Fruit fly (Drosophila melanogaster) whole organism, embryonic: Measurements from ENCODE around the gene CG10185.
A peak's percentile ranks its signal among the peaks of the same experiment; 100 is the strongest.

Experiments used
- Abd-B ChIP-seq: fragments of 200-800 bp; sonication (Bioruptor generic); optimal IDR thresholded peaks from 2 replicates; lab custom pipeline; 2018; ENCODE audit warnings: missing biosample characterization, mild to moderate bottlenecking, missing genetic modification characterization, moderate library complexity
- Ada2b ChIP-seq: fragments of 200-800 bp; sonication (Bioruptor generic); IDR thresholded peaks from 2 replicates; pipeline ENCODE4 v1.3.6; 2022; ENCODE audit warnings: missing biosample characterization, missing genetic modification characterization
- CG11560 ChIP-seq: fragments of 200-800 bp; sonication (Bioruptor generic); IDR thresholded peaks from 3 replicates; pipeline ENCODE4 v1.3.6; 2022; ENCODE audit warnings: missing biosample characterization, missing genetic modification characterization
- CG12104 ChIP-seq: fragments of 200-800 bp; sonication (Bioruptor generic); optimal IDR thresholded peaks from 3 replicates; lab custom pipeline; 2016; ENCODE audit warnings: missing biosample characterization, missing genetic modification characterization
- CG13624 ChIP-seq: fragments of 200-800 bp; sonication (Bioruptor generic); optimal IDR thresholded peaks from 2 replicates; lab custom pipeline; 2016; ENCODE audit warnings: missing biosample characterization, missing genetic modification characterization
- CG14050 ChIP-seq: fragments of 200-800 bp; sonication (Bioruptor generic); IDR thresholded peaks from 3 replicates; pipeline ENCODE4 v1.3.6; 2022; ENCODE audit warnings: missing biosample characterization, missing genetic modification characterization
- CG16815 ChIP-seq: fragments of 200-800 bp; sonication (Bioruptor generic); optimal IDR thresholded peaks from 3 replicates; lab custom pipeline; 2017; ENCODE audit warnings: missing biosample characterization, mild to moderate bottlenecking, missing genetic modification characterization
- CG18599 ChIP-seq: fragments of 200-800 bp; sonication (Bioruptor generic); optimal IDR thresholded peaks from 3 replicates; lab custom pipeline; 2017; ENCODE audit warnings: missing biosample characterization, missing genetic modification characterization, mild to moderate bottlenecking, moderate library complexity, missing genetic modification reagents
- CG31441 ChIP-seq: fragments of 200-800 bp; sonication (Bioruptor generic); IDR thresholded peaks from 2 replicates; pipeline ENCODE4 v1.3.6; 2022; ENCODE audit warnings: missing biosample characterization, missing genetic modification characterization
- CG3407 ChIP-seq: fragments of 200-800 bp; sonication (Bioruptor generic); optimal IDR thresholded peaks from 2 replicates; lab custom pipeline; 2018; ENCODE audit warnings: missing biosample characterization, mild to moderate bottlenecking, missing genetic modification characterization
- CG4282 ChIP-seq: fragments of 200-800 bp; sonication (Bioruptor generic); optimal IDR thresholded peaks from 2 replicates; lab custom pipeline; 2016; ENCODE audit warnings: missing biosample characterization, missing genetic modification characterization
- CG4820 ChIP-seq: fragments of 200-800 bp; sonication (Bioruptor generic); optimal IDR thresholded peaks from 3 replicates; lab custom pipeline; 2016; ENCODE audit warnings: missing biosample characterization, missing genetic modification characterization
- CG6175 ChIP-seq: fragments of 200-800 bp; sonication (Bioruptor generic); IDR thresholded peaks from 3 replicates; pipeline ENCODE4 v1.3.6; 2022; ENCODE audit warnings: missing biosample characterization, missing genetic modification characterization
- CG6654 ChIP-seq: fragments of 200-800 bp; sonication (Bioruptor generic); optimal IDR thresholded peaks from 2 replicates; lab custom pipeline; 2017; ENCODE audit warnings: missing biosample characterization, mild to moderate bottlenecking, missing genetic modification characterization
- CG6683 ChIP-seq: fragments of 200-800 bp; sonication (Bioruptor generic); optimal IDR thresholded peaks from 2 replicates; lab custom pipeline; 2017; ENCODE audit warnings: missing biosample characterization, mild to moderate bottlenecking, missing genetic modification characterization, missing genetic modification reagents
- CG6791 ChIP-seq: fragments of 200-800 bp; sonication (Bioruptor generic); IDR thresholded peaks from 3 replicates; pipeline ENCODE4 v1.3.6; 2022; ENCODE audit warnings: missing biosample characterization, missing genetic modification characterization; ENCODE audit not compliant: partially characterized antibody
- CG6854 ChIP-seq: fragments of 200-800 bp; sonication (Bioruptor generic); optimal IDR thresholded peaks from 3 replicates; lab custom pipeline; 2017; ENCODE audit warnings: missing biosample characterization, mild to moderate bottlenecking, missing genetic modification characterization
- CG8388 ChIP-seq: fragments of 200-800 bp; sonication (Bioruptor generic); optimal IDR thresholded peaks from 2 replicates; lab custom pipeline; 2019; ENCODE audit warnings: missing biosample characterization, mild to moderate bottlenecking, missing genetic modification characterization, moderate library complexity
- CG8924 ChIP-seq: fragments of 200-800 bp; optimal IDR thresholded peaks from 3 replicates; lab custom pipeline; 2019; ENCODE audit warnings: missing biosample characterization, mild to moderate bottlenecking, missing genetic modification characterization, moderate library complexity
- CG9817 ChIP-seq: fragments of 200-800 bp; sonication (Bioruptor generic); optimal IDR thresholded peaks from 2 replicates; lab custom pipeline; 2018; ENCODE audit warnings: missing biosample characterization, mild to moderate bottlenecking, missing genetic modification characterization, moderate library complexity
- Camta ChIP-seq: fragments of 200-800 bp; sonication (Bioruptor generic); optimal IDR thresholded peaks from 2 replicates; lab custom pipeline; 2016; ENCODE audit warnings: missing biosample characterization, missing genetic modification characterization
- Drgx ChIP-seq: fragments of 200-800 bp; sonication (Bioruptor generic); IDR thresholded peaks from 2 replicates; pipeline ENCODE4 v1.3.6; 2022; ENCODE audit warnings: missing biosample characterization, missing genetic modification characterization
- E2f2 ChIP-seq: fragments of 200-800 bp; sonication (Bioruptor generic); IDR thresholded peaks from 2 replicates; pipeline ENCODE4 v1.3.6; 2022; ENCODE audit warnings: missing biosample characterization, missing genetic modification characterization
- Gsc ChIP-seq: fragments of 200-800 bp; sonication (Bioruptor generic); IDR thresholded peaks from 2 replicates; pipeline ENCODE4 v1.3.6; 2022; ENCODE audit warnings: missing biosample characterization, missing genetic modification characterization
- Hr78 ChIP-seq, 2 experiments: fragments of 200-800 bp in 1 of 2; fragments of >200 bp in 1 of 2; sonication (Bioruptor generic) in 1 of 2; optimal IDR thresholded peaks; 2 replicates each; lab custom pipeline; 2017 to 2019; ENCODE audit warnings: missing biosample characterization in 2 of 2, missing genetic modification characterization in 2 of 2, mild to moderate bottlenecking in 1 of 2, moderate library complexity in 1 of 2
- Mad ChIP-seq: fragments of 200-800 bp; sonication (Bioruptor generic); optimal IDR thresholded peaks from 2 replicates; lab custom pipeline; 2016; ENCODE audit warnings: missing biosample characterization, missing genetic modification characterization
- Ravus ChIP-seq: fragments of 200-800 bp; sonication (Bioruptor generic); IDR thresholded peaks from 2 replicates; pipeline ENCODE4 v1.3.6; 2022; ENCODE audit warnings: missing biosample characterization, missing genetic modification characterization
- Rx ChIP-seq: fragments of 200-800 bp; sonication (Bioruptor generic); IDR thresholded peaks from 2 replicates; pipeline ENCODE4 v1.3.6; 2022; ENCODE audit warnings: missing biosample characterization, missing genetic modification characterization
- Spps ChIP-seq: fragments of 200-800 bp; sonication (Bioruptor generic); optimal IDR thresholded peaks from 2 replicates; lab custom pipeline; 2018; ENCODE audit warnings: missing biosample characterization, mild to moderate bottlenecking, missing genetic modification characterization
- Ssrp ChIP-seq: fragments of 200-800 bp; sonication (Bioruptor generic); optimal IDR thresholded peaks from 2 replicates; lab custom pipeline; 2018; ENCODE audit warnings: missing biosample characterization, mild to moderate bottlenecking, missing genetic modification characterization, moderate library complexity
- Xrp1 ChIP-seq: fragments of 200-800 bp; sonication (Bioruptor generic); IDR thresholded peaks from 2 replicates; pipeline ENCODE4 v1.3.6; 2022; ENCODE audit warnings: missing biosample characterization, missing genetic modification characterization
- aop ChIP-seq: fragments of 200-800 bp; sonication (Bioruptor generic); IDR thresholded peaks from 2 replicates; pipeline ENCODE4 v1.3.6; 2022; ENCODE audit warnings: missing biosample characterization, missing genetic modification characterization
- ato ChIP-seq: fragments of 200-800 bp; sonication (Bioruptor generic); IDR thresholded peaks from 2 replicates; pipeline ENCODE4 v1.3.6; 2022; ENCODE audit warnings: missing biosample characterization, missing genetic modification characterization; ENCODE audit not compliant: partially characterized antibody
- chif ChIP-seq, 2 experiments: fragments of 200-800 bp; sonication (Bioruptor generic); optimal IDR thresholded peaks; 3 replicates each; lab custom pipeline; 2016; ENCODE audit warnings: missing biosample characterization in 2 of 2, missing genetic modification characterization in 2 of 2
- chm ChIP-seq: fragments of 200-800 bp; sonication (Bioruptor generic); IDR thresholded peaks from 2 replicates; pipeline ENCODE4 v1.3.6; 2022; ENCODE audit warnings: missing biosample characterization, missing genetic modification characterization
- dan ChIP-seq: fragments of 200-800 bp; sonication (Bioruptor generic); IDR thresholded peaks from 2 replicates; pipeline ENCODE4 v1.3.6; 2022; ENCODE audit warnings: missing biosample characterization, missing genetic modification characterization
- dati ChIP-seq: fragments of 200-800 bp; sonication (Bioruptor generic); IDR thresholded peaks from 2 replicates; pipeline ENCODE4 v1.3.6; 2022; ENCODE audit warnings: missing biosample characterization, missing genetic modification characterization
- dpn ChIP-seq, 2 experiments: fragments of 200-800 bp; sonication (Bioruptor generic); optimal IDR thresholded peaks; 3 replicates each; lab custom pipeline; 2016; ENCODE audit warnings: missing biosample characterization in 2 of 2, missing genetic modification characterization in 2 of 2
- emc ChIP-seq: fragments of 200-800 bp; sonication (Bioruptor generic); optimal IDR thresholded peaks from 2 replicates; lab custom pipeline; 2016; ENCODE audit warnings: missing biosample characterization, missing genetic modification characterization
- eyg ChIP-seq: fragments of 200-800 bp; sonication (Bioruptor generic); optimal IDR thresholded peaks from 3 replicates; lab custom pipeline; 2016; ENCODE audit warnings: missing biosample characterization, missing genetic modification characterization
- grau ChIP-seq: fragments of 200-800 bp; optimal IDR thresholded peaks from 3 replicates; lab custom pipeline; 2019; ENCODE audit warnings: missing biosample characterization, mild to moderate bottlenecking, missing genetic modification characterization, moderate library complexity
- jigr1 ChIP-seq: fragments of 200-800 bp; sonication (Bioruptor generic); IDR thresholded peaks from 3 replicates; pipeline ENCODE4 v1.3.6; 2022; ENCODE audit warnings: missing biosample characterization, missing genetic modification characterization
- ken ChIP-seq: fragments of 200-800 bp; sonication (Bioruptor generic); IDR thresholded peaks from 3 replicates; pipeline ENCODE4 v1.3.6; 2022; ENCODE audit warnings: missing biosample characterization, missing genetic modification characterization
- kni ChIP-seq: fragments of 200-800 bp; sonication (Bioruptor generic); optimal IDR thresholded peaks from 3 replicates; lab custom pipeline; 2017; ENCODE audit warnings: mild to moderate bottlenecking, missing biosample characterization, missing genetic modification reagents, missing genetic modification characterization
- mirr ChIP-seq: fragments of 200-800 bp; sonication (Bioruptor generic); optimal IDR thresholded peaks from 3 replicates; lab custom pipeline; 2018; ENCODE audit warnings: missing biosample characterization, mild to moderate bottlenecking, missing genetic modification characterization
- shn ChIP-seq: fragments of 200-800 bp; sonication (Bioruptor generic); optimal IDR thresholded peaks from 3 replicates; lab custom pipeline; 2016; ENCODE audit warnings: missing biosample characterization, missing genetic modification characterization
- tgo ChIP-seq: fragments of 200-800 bp; sonication (Bioruptor generic); IDR thresholded peaks from 3 replicates; pipeline ENCODE4 v1.3.6; 2022; ENCODE audit warnings: missing biosample characterization, missing genetic modification characterization
- trem ChIP-seq: fragments of 200-800 bp; optimal IDR thresholded peaks from 3 replicates; lab custom pipeline; 2019; ENCODE audit warnings: missing biosample characterization, mild to moderate bottlenecking, missing genetic modification characterization, moderate library complexity
- tup ChIP-seq: fragments of 200-800 bp; sonication (Bioruptor generic); optimal IDR thresholded peaks from 2 replicates; lab custom pipeline; 2016; ENCODE audit warnings: missing biosample characterization, mild to moderate bottlenecking, missing genetic modification characterization, moderate library complexity
- zfh1 ChIP-seq: fragments of 200-800 bp; sonication (Bioruptor generic); IDR thresholded peaks from 3 replicates; pipeline ENCODE4 v1.3.6; 2022; ENCODE audit warnings: missing biosample characterization, missing genetic modification characterization

CG10185 gene

DNA sequence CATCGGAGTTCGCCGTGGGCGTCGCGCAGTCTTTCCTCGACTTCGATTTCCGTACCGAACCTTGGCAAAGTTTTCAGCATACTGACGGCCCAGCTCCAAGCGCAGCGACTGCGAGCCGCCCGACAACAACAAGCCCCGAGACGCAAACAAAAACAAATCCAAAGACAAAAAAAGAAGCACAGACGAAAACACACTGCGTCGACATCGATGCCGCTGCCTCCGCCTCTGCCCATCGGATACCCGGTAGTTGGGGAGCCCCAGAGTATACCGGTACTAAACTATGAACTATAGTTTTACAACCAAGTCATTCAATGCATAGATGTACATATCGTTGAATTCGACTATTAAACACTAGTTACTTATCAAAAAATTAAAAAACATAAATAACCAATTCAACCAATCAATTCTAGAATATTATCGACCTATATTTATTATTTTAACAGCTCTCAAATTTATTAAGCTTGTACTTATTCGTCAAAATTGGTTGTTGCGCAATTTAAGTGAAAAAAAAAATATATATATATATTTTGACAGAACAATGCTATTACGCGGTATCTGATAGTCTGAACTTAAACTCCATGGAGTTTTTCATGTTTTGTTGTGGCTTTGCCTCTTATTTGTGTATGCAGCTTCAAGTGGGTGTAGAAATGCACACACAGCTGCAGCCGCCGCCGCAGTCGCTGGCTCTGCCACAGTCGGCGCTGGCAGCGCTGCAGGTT, 26.8 kb upstream of the CG10185 start (continued):
- TF ChIP-seq eyg (GFP tag; lab: Kevin White, UChicago) (no peak), Ada2b (GFP tag; lab: Robert Waterston, UW) (no peak; the same call in none of the 2 replicates), Rx (GFP tag; lab: Robert Waterston, UW) (0 out of 2 replicates have a peak, but pooled peaks have one; percentile 20), dpn (GFP tag; optimal IDR thresholded peaks at IDR 0.05; lab: Kevin White, UChicago) (peak in 1 of 2 experiments; percentile 69), tgo (GFP tag; lab: Robert Waterston, UW) (peak; percentile 56), Xrp1 (GFP tag; lab: Robert Waterston, UW) (peak; percentile 63), Gsc (GFP tag; lab: Robert Waterston, UW) (0 out of 2 replicates have a peak, but pooled peaks have one; percentile 9), CG4820 (GFP tag; lab: Kevin White, UChicago) (peak; percentile 80), Drgx (peak; percentile 70), CG6683 (peak; percentile 59), Spps (tag; lab: Kevin White, UChicago) (peak; percentile 70), CG12104 (GFP tag; lab: Kevin White, UChicago) (peak; percentile 82), CG8924 (tag; lab: Kevin White, UChicago) (peak; percentile 87), Ssrp (peak; percentile 87), chif (GFP tag; optimal IDR thresholded peaks at IDR 0.05; lab: Kevin White, UChicago) (peak in 1 of 2 experiments; percentile 52), grau (tag; lab: Kevin White, UChicago) (peak; percentile 73), CG6791 (GFP tag; lab: Robert Waterston, UW) (no peak), CG11560 (tag; lab: Robert Waterston, UW) (no peak), trem (tag; lab: Kevin White, UChicago) (peak; percentile 61), Abd-B (peak; percentile 78), kni (GFP tag; lab: Kevin White, UChicago) (peak; percentile 56), mirr (no peak), CG6175 (GFP tag; lab: Robert Waterston, UW) (no peak), CG6854 (GFP tag; lab: Kevin White, UChicago) (peak; percentile 28), CG16815 (GFP tag; lab: Kevin White, UChicago) (peak; percentile 63), CG13624 (GFP tag; lab: Kevin White, UChicago) (no peak), E2f2 (GFP tag; lab: Robert Waterston, UW) (no peak), CG9817 (tag; lab: Kevin White, UChicago) (peak; percentile 14), Ravus (GFP tag; lab: Robert Waterston, UW) (no peak), ken (GFP tag; lab: Robert Waterston, UW) (no peak), CG14050 (no peak; the same call in 2 of the 3 replicates), CG4282 (no peak), dan (no peak), CG18599 (GFP tag; lab: Kevin White, UChicago) (peak; percentile 67), CG3407 (GFP tag; lab: Kevin White, UChicago) (peak; percentile 80), CG6654 (peak; percentile 68), jigr1 (GFP tag; lab: Robert Waterston, UW) (0 out of 3 replicates have a peak, but pooled peaks have one; percentile 34), CG8388 (GFP tag; lab: Kevin White, UChicago) (peak; percentile 86), Camta (no peak), zfh1 (no peak), CG31441 (GFP tag; lab: Robert Waterston, UW) (peak; percentile 95), tup (no peak), aop (GFP tag; lab: Robert Waterston, UW) (no peak), emc (GFP tag; lab: Kevin White, UChicago) (no peak), Mad (GFP tag; lab: Kevin White, UChicago) (no peak), dati (no peak), shn (GFP tag; lab: Kevin White, UChicago) (peak; percentile 13), ato (GFP tag; lab: Robert Waterston, UW) (no peak), chm (GFP tag; lab: Robert Waterston, UW) (peak; percentile 38; the same call in 1 of the 2 replicates), Hr78 (GFP tag; optimal IDR thresholded peaks at IDR 0.05; lab: Kevin White, UChicago) (peak in 1 of 2 experiments; percentile 73)
